Worm (Caenorhabditis elegans): ENCODE results near the gene C14C6.5.
A peak's percentile ranks its signal among the peaks of the same experiment; 100 is the strongest.

C14C6.5 gene

ce11 chrV:536571-536970 lies at the start of gene C14C6.5:
TSS of gene C14C6.5 (plus strand) at chrV:536628.
- TF ChIP-seq madf-8 (GFP tag; conservative IDR thresholded peaks at IDR 0.05) (no peak), B0336.3 (GFP tag; IDR thresholded peaks at IDR 0.05) (no peak), madf-10 (tag; optimal IDR thresholded peaks at IDR 0.05) (no peak), repo-1 (tag; optimal IDR thresholded peaks at IDR 0.05) (no peak), madf-6 (GFP tag; IDR thresholded peaks at IDR 0.05) (no peak), snpc-4 (GFP tag; optimal IDR thresholded peaks at IDR 0.05) (no peak), snpc-4 (tag; optimal IDR thresholded peaks at IDR 0.05) (no peak), K11D2.4 (GFP tag; IDR thresholded peaks at IDR 0.05) (no peak), rpc-1 (optimal IDR thresholded peaks at IDR 0.05) (no peak), rpc-1 (tag; optimal IDR thresholded peaks at IDR 0.05) (no peak), C17E4.6 (GFP tag; IDR thresholded peaks at IDR 0.05) (no peak)

ce11 chrV:486684-487083 lies 49.7 kb upstream of the C14C6.5 start, which contains the start of gene nhr-211:
TSS of gene nhr-211 (plus strand) at chrV:486984.
- TF ChIP-seq Y79H2A.3 (GFP tag; conservative IDR thresholded peaks at IDR 0.05): no peak
- no peak for TF ChIP-seq aptf-2 (GFP tag; conservative IDR thresholded peaks at IDR 0.05)
- TF ChIP-seq nhr-179 (tag; optimal IDR thresholded peaks at IDR 0.05): no peak
- TF ChIP-seq hrde-1 (tag; optimal IDR thresholded peaks at IDR 0.05; ENCODE audit: borderline replicate concordance): no peak
- TF ChIP-seq ztf-28 (GFP tag; IDR thresholded peaks at IDR 0.05): no peak
- TF ChIP-seq C17E4.6 (GFP tag; IDR thresholded peaks at IDR 0.05): no peak
- TF ChIP-seq ztf-3 (GFP tag; optimal IDR thresholded peaks at IDR 0.05): no peak
- no peak for TF ChIP-seq pbrm-1 (GFP tag; IDR thresholded peaks at IDR 0.05)

- no peak for TF ChIP-seq ceh-91 (GFP tag; IDR thresholded peaks at IDR 0.05)
- no peak for TF ChIP-seq sptf-2 (GFP tag; optimal IDR thresholded peaks at IDR 0.05)
- TF ChIP-seq ztf-3 (GFP tag; optimal IDR thresholded peaks at IDR 0.05): no peak
- TF ChIP-seq rec-8 (tag; optimal IDR thresholded peaks at IDR 0.05): no peak
- no peak for TF ChIP-seq B0019.2 (GFP tag; conservative IDR thresholded peaks at IDR 0.05)
- TF ChIP-seq K11D2.4 (GFP tag; IDR thresholded peaks at IDR 0.05): no peak
- TF ChIP-seq chd-7 (tag; optimal IDR thresholded peaks at IDR 0.05): no peak
- peak; percentile 13; the same call in 1 of the 2 replicates for TF ChIP-seq hmg-1.2 (GFP tag; IDR thresholded peaks at IDR 0.05)
- TF ChIP-seq zfh-2 (GFP tag; conservative IDR thresholded peaks at IDR 0.05): peak; percentile 58
- no peak for TF ChIP-seq ceh-27 (GFP tag; optimal IDR thresholded peaks at IDR 0.05)
- TF ChIP-seq ztf-25 (GFP tag; IDR thresholded peaks at IDR 0.05): no peak
- no peak for TF ChIP-seq attf-3 (GFP tag; conservative IDR thresholded peaks at IDR 0.05)
- no peak for TF ChIP-seq gei-17 (GFP tag; optimal IDR thresholded peaks at IDR 0.05)
- TF ChIP-seq C06A6.2 (GFP tag; conservative IDR thresholded peaks at IDR 0.05): no peak
- TF ChIP-seq die-1 (tag; optimal IDR thresholded peaks at IDR 0.05): no peak
- TF ChIP-seq F49E8.2 (tag; optimal IDR thresholded peaks at IDR 0.05; ENCODE audit: insufficient read depth): no peak
- no peak for TF ChIP-seq lin-54 (GFP tag; optimal IDR thresholded peaks at IDR 0.05)
- TF ChIP-seq repo-1 (tag; optimal IDR thresholded peaks at IDR 0.05): no peak
- TF ChIP-seq dpff-1 (tag; optimal IDR thresholded peaks at IDR 0.05): no peak
- no peak for TF ChIP-seq snpc-4 (GFP tag; optimal IDR thresholded peaks at IDR 0.05)
- peak in 2 of 4 experiments; percentile 57 to 72 for TF ChIP-seq snpc-4 (tag; optimal IDR thresholded peaks at IDR 0.05)
- TF ChIP-seq lag-1 (GFP tag; IDR thresholded peaks at IDR 0.05): no peak
- no peak for TF ChIP-seq ets-4 (GFP tag; optimal IDR thresholded peaks at IDR 0.05)
- no peak for TF ChIP-seq unc-130 (GFP tag; optimal IDR thresholded peaks at IDR 0.05)
- no peak for TF ChIP-seq rcor-1 (GFP tag; IDR thresholded peaks at IDR 0.05)
- TF ChIP-seq nhr-120 (GFP tag; IDR thresholded peaks at IDR 0.05): no peak
- TF ChIP-seq bed-2 (GFP tag; IDR thresholded peaks at IDR 0.05): no peak
These were observed 48.4 kb upstream of the C14C6.5 start for ce11 chrV:487980-488379.
